Worm (Caenorhabditis elegans): ENCODE measurements around the gene Y51H7C.8.

Y51H7C.8 gene

DNA sequence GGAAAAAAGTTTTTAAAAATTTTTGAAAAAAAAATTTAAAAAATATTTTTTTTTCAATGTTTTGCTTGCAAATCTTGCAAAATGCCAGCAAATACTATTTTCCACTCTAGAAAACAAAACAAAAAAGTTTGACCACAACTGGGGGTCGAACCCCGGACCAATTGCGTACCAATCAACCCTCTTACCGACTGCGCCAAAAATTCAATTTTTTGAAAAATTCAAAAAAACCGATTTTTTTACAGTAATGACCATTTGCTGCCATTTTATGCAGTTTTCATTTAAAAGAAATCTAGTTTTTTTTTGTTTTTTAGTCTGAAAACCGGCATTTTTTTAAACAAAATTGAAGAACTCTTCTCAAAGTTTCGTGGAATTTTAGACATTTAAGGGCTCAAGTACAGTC is 39.2 kb upstream of the Y51H7C.8 start:
- TF ChIP-seq sdz-12 (GFP tag; optimal IDR thresholded peaks at IDR 0.05) = no peak
- TF ChIP-seq spr-3 (GFP tag; optimal IDR thresholded peaks at IDR 0.05) = no peak
- TF ChIP-seq tag-97 (GFP tag; IDR thresholded peaks at IDR 0.05) = no peak
- no peak for TF ChIP-seq ZK546.5 (tag; optimal IDR thresholded peaks at IDR 0.05)
- no peak for TF ChIP-seq F10B5.3 (tag; optimal IDR thresholded peaks at IDR 0.05)
- TF ChIP-seq fos-1 (tag; optimal IDR thresholded peaks at IDR 0.05) = no peak
- no peak for TF ChIP-seq snpc-1.2 (GFP tag; IDR thresholded peaks at IDR 0.05)
- no peak for TF ChIP-seq dmd-8 (GFP tag; IDR thresholded peaks at IDR 0.05)
- no peak for TF ChIP-seq ZK337.2 (GFP tag; IDR thresholded peaks at IDR 0.05)
- no peak for TF ChIP-seq hmg-1.1 (GFP tag; IDR thresholded peaks at IDR 0.05)
- no peak for TF ChIP-seq T26A8.4 (GFP tag; IDR thresholded peaks at IDR 0.05)
- TF ChIP-seq nhr-11 (tag; optimal IDR thresholded peaks at IDR 0.05) = no peak
- no peak for TF ChIP-seq php-3 (GFP tag; IDR thresholded peaks at IDR 0.05)
- no peak for TF ChIP-seq tra-1 (GFP tag; IDR thresholded peaks at IDR 0.05)
- TF ChIP-seq daf-12 (tag; optimal IDR thresholded peaks at IDR 0.05) = no peak
- no peak for TF ChIP-seq rbr-2 (tag; optimal IDR thresholded peaks at IDR 0.05)
- TF ChIP-seq nhr-48 (tag; optimal IDR thresholded peaks at IDR 0.05) = no peak
- TF ChIP-seq unc-62 (GFP tag; optimal IDR thresholded peaks at IDR 0.05 in 1 of 2) = no peak
- no peak for TF ChIP-seq unc-62 (tag; optimal IDR thresholded peaks at IDR 0.05)
- no peak for TF ChIP-seq lin-29 (GFP tag; IDR thresholded peaks at IDR 0.05)
- no peak for TF ChIP-seq Y105C5A.15 (GFP tag; IDR thresholded peaks at IDR 0.05)

DNA sequence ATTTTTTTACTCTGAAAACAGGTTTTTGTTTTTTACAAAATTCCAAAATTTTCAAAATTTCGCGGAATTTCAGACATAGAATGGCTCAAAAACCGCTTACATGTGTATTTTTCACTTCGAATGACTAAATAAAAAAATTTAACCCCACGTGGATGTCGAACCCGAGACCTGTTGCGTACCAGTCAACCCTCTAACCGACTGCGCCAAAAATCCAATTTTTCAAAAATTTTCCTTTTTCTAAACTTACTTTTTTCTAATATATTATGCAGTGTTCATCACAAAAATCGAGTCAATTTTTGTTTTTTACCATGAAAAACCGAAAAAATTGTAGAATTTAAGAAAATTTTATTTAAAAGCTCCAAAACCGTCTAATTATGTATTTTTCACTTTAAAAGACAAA is 35.6 kb upstream of the Y51H7C.8 start:
- TF ChIP-seq dmd-9 (GFP tag; IDR thresholded peaks at IDR 0.05) (no peak), ztf-7 (tag; optimal IDR thresholded peaks at IDR 0.05) (no peak), nhr-6 (tag; optimal IDR thresholded peaks at IDR 0.05) (no peak), mep-1 (tag; optimal IDR thresholded peaks at IDR 0.05) (no peak)

ce11 chrII:1368756-1369155 is 32.8 kb upstream of the Y51H7C.8 start:
- TF ChIP-seq nhr-28 (tag; optimal IDR thresholded peaks at IDR 0.05) (no peak), Y5F2A.4 (GFP tag; optimal IDR thresholded peaks at IDR 0.05) (no peak), gei-8 (GFP tag; optimal IDR thresholded peaks at IDR 0.05) (no peak), mdl-1 (tag; optimal IDR thresholded peaks at IDR 0.05) (no peak), ceh-28 (tag; optimal IDR thresholded peaks at IDR 0.05) (peak; percentile 54)

DNA sequence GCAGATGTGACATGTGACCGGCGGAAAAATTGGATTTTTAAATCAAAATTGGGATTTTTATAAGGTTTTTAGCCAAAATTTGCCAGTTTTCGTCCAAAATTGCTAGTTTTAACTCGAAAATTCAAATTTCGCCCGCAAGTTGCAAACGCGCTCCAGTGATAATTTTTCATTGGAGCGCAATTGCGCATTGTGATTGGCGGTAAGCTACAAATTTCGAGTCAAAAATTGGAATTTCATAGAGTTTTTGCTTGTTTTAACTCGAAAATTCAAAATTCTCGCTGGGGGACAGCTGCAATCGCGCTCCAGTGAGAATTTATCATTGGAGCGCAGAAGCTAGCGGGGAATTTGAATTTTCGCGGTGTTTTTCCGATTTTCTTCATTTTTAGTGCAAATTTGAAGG is 32.3 kb upstream of the Y51H7C.8 start:
- no peak for TF ChIP-seq mes-2 (tag; optimal IDR thresholded peaks at IDR 0.05; ENCODE audit: poor library complexity, severe bottlenecking)
- TF ChIP-seq gei-8 (GFP tag; optimal IDR thresholded peaks at IDR 0.05) = no peak
- TF ChIP-seq lin-38 (GFP tag; IDR thresholded peaks at IDR 0.05) = peak; percentile 88

DNA sequence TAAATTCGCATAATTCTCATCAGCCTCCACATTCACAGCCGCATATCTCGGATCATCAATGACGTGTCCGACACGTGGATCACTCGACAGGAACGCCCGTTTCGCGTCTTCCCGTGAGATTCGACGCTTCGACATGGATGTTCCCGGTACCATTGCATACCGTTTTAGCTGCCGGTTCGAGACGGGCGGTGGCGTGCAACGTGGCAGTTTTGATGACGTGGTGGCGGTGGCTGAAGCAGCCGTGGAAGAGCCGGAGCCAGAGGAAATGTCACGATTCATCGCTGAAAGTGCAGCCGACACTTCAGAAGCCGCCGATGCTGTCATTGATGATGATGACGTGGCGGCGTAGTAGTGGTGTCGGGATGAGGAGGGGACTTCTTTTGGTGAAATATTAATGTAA is 30.0 kb upstream of the Y51H7C.8 start:
- TF ChIP-seq hlh-11 (tag; optimal IDR thresholded peaks at IDR 0.05) (no peak), set-16 (GFP tag; IDR thresholded peaks at IDR 0.05) (peak; percentile 73), zfp-2 (tag; optimal IDR thresholded peaks at IDR 0.05) (no peak), duxl-1 (tag; optimal IDR thresholded peaks at IDR 0.05; ENCODE audit: poor library complexity) (no peak), nhr-10 (tag; optimal IDR thresholded peaks at IDR 0.05) (no peak), nhr-111 (GFP tag; optimal IDR thresholded peaks at IDR 0.05) (no peak), mdl-1 (tag; optimal IDR thresholded peaks at IDR 0.05) (no peak)

All from whole organism, L4 larva.